Fruit fly (Drosophila melanogaster) whole organism: ENCODE data around the gene hll.

Source experiments
- CG8478 ChIP-seq: fragments of >200 bp; optimal IDR thresholded peaks from 2 replicates; lab custom pipeline; 2018; ENCODE audit warnings: inconsistent platforms
- Dll ChIP-seq: fragments of >200 bp; optimal IDR thresholded peaks from 2 replicates; lab custom pipeline; 2017
- EcR ChIP-seq, 2 experiments: fragments of >200 bp; optimal IDR thresholded peaks; 2 replicates each; lab custom pipeline; 2017; ENCODE audit warnings: missing biosample characterization in 2 of 2, missing genetic modification characterization in 2 of 2, missing genetic modification reagents in 2 of 2
- pan ChIP-seq: fragments of >200 bp; optimal IDR thresholded peaks from 2 replicates; lab custom pipeline; 2017
- psq ChIP-seq: fragments of >200 bp; optimal IDR thresholded peaks from 2 replicates; lab custom pipeline; 2017
- usp ChIP-seq: fragments of >200 bp; optimal IDR thresholded peaks from 2 replicates; lab custom pipeline; 2017; ENCODE audit warnings: missing biosample characterization, missing genetic modification characterization, mixed read lengths

hll gene

DNA sequence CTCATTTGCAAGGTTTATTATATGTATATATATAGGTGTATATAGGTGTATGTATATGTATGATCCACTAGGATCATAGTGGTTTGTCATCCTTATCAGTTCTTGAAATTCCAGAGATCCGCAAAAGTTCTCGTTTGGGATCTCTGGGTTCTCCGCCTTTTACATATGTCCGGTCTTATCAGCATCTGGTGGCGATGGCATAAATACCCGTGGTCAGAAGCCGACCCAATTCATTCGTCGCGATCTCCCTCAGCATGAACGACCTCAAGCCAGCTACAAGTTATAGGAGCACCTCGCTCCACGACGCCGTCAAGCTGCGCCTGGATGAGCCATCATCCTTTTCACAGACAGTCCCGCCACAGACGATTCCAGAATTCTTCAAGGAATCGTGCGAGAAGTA, at the start of gene hll:
Gene hll (plus strand): TSS at position 224 of the 400 bp plus-strand sequence.
- TF ChIP-seq pan (lab: Kevin White, UChicago) (no peak), Dll (lab: Kevin White, UChicago) (no peak), usp (no peak), CG8478 (no peak), EcR (GFP tag; optimal IDR thresholded peaks at IDR 0.05; lab: Kevin White, UChicago) (no peak), psq (lab: Kevin White, UChicago) (no peak)

DNA sequence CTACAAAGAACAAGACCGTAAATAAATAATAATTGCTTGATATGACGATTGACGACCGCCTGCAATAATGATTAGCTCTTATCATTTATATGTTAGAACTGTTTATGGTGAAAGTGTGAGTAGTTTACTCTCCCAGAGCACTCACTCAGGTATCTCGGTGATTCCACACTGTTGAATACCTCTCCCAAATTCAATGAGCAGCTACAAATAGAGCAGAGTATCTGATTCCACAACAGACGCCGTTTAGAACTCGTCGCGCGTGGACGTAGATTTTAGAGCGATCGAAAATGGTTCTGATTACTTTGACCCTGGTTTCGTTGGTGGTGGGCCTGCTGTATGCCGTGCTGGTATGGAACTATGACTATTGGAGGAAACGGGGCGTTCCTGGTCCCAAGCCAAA, 49.7 kb upstream of the hll start, which contains the start of gene Cyp28a5:
Gene Cyp28a5 (plus strand): TSS at position 230 of the 400 bp plus-strand sequence.
- no peak for TF ChIP-seq EcR (GFP tag; optimal IDR thresholded peaks at IDR 0.05; lab: Kevin White, UChicago)
- TF ChIP-seq pan (lab: Kevin White, UChicago): no peak
- no peak for TF ChIP-seq Dll (lab: Kevin White, UChicago)
- no peak for TF ChIP-seq usp
- no peak for TF ChIP-seq psq (lab: Kevin White, UChicago)
- no peak for TF ChIP-seq CG8478

DNA sequence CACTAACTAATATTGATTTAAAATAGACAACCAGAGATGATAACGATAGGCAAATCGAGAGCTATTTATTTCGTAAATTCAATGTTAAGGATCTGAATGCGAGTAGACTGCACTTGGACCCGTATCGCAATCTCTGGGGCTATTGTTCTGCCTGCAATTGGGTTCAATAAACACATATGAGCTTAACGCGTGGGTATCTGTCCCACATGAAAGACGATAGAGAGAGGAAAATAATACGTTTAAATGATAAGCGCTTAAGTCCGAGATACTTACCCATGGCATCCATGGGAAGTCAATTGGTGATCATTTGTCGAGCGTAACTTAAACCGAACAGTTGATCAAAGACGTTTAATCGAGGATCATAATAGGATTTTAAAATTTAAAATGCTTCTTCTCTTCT, 47.0 kb upstream of the hll start, which contains the start of gene NimC2:
Gene NimC2 (plus strand): TSS at position 301 of the 400 bp plus-strand sequence.
- TF ChIP-seq pan (lab: Kevin White, UChicago): no peak
- TF ChIP-seq psq (lab: Kevin White, UChicago): no peak
- no peak for TF ChIP-seq CG8478
- no peak for TF ChIP-seq usp
- no peak for TF ChIP-seq EcR (GFP tag; optimal IDR thresholded peaks at IDR 0.05; lab: Kevin White, UChicago)
- no peak for TF ChIP-seq Dll (lab: Kevin White, UChicago)

DNA sequence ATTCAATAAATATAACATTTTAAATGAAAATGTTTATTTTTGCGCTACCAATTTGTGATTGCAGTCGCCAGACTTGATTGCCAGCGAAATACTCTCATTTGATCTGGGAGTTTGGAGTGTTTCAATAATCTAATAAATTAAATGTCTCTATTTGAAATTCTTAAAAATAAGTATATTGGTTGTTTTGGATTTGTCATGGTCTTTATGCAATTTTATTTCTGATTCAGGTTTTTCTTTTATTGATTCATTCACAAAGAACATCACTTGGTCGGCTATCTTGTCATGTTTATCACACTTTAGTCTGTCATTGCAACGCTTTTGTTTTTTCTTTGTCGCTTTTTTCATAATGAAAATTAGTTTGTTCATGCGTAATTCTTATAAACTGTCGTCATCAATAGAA, 27.8 kb upstream of the hll start:
- TF ChIP-seq usp (no peak), EcR (GFP tag; optimal IDR thresholded peaks at IDR 0.05; lab: Kevin White, UChicago) (no peak), CG8478 (no peak), psq (lab: Kevin White, UChicago) (no peak), pan (lab: Kevin White, UChicago) (no peak), Dll (lab: Kevin White, UChicago) (no peak)

DNA sequence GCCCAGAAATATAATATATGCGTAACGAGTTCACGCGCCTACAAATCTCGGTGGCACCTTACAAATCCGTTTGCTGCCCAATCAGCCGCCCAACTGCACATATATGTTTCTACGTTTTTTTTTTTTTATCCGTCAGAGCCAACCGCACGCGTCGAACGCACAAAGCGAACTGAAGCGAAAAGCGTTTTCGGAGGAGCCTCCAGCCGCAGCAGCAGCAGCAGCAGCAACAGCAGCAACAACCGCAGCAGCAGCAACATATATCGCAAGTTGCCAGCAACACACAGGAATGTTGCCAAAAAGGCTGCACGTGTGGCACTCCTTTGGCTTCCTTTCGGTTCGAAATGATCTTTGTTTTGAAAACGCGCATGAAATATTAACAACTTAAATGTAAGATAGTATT, 25.7 kb upstream of the hll start, which contains the start of gene rk:
Gene rk (minus strand): TSS at position 171 of the 400 bp plus-strand sequence.
- no peak for TF ChIP-seq usp
- no peak for TF ChIP-seq psq (lab: Kevin White, UChicago)
- TF ChIP-seq CG8478: no peak
- TF ChIP-seq pan (lab: Kevin White, UChicago): no peak
- no peak for TF ChIP-seq EcR (GFP tag; optimal IDR thresholded peaks at IDR 0.05; lab: Kevin White, UChicago)
- TF ChIP-seq Dll (lab: Kevin White, UChicago): no peak

DNA sequence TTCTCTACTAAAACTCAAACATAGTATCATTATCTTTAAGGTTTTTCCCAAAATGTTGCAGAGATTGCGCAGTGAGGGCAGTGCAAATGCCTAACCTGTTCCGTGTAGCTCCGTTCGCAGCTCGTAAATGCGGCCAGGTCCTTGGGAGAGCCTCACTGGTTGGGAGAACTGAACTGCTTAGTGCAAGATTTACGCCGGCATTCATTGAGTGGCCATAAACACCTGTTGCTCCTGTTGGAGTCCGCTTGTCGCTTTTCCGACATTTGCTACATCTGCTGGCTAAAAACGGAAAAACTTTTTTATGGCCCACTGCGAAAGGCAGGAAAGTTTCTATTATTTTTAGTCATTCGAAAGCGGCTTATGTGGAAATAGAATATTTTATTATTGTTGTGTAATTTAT, 24.9 kb upstream of the hll start:
- TF ChIP-seq psq (lab: Kevin White, UChicago): no peak
- TF ChIP-seq EcR (GFP tag; optimal IDR thresholded peaks at IDR 0.05; lab: Kevin White, UChicago): no peak
- no peak for TF ChIP-seq Dll (lab: Kevin White, UChicago)
- TF ChIP-seq pan (lab: Kevin White, UChicago): no peak
- no peak for TF ChIP-seq usp
- no peak for TF ChIP-seq CG8478

DNA sequence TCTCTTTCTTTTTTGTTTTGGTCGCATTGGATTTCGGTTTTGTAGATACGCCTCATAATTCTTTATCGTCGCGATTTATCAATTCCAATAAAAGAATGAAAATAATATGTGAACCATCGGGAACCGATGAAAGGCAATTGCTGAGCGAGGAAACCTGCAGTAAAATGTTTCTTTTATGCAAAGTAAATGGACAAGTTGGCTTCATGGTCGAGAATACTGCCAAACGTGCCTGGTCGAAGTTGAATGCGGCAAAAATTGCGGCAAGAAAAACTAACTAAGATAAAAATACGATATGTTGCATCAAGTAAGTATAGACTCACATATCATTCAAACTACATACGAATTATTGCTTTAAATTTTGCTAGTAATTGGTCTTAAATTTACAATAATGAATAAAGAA, 19.0 kb upstream of the hll start, which contains the start of gene CG42692:
Gene CG42692 (plus strand): TSS at position 301 of the 400 bp plus-strand sequence.
- no peak for TF ChIP-seq CG8478
- TF ChIP-seq usp: no peak

DNA sequence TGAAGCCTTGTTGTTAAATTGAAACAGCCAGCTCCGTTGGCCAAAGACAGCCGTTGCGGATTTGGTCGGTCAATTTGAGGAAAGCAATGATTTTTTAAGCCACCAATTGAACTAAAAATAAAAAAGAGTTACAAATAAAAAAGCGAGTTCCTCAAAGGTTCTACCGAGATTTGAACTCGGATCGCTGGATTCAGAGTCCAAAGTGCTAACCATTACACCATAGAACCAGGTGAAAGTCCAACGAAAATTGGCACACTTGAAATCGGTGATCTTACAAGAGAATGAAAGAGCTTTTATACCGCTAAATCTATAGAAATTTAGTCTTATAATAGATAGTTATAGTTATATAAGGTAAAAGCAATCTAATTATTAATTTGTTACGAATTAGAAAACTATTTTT, 16.4 kb upstream of the hll start:
- TF ChIP-seq Dll (lab: Kevin White, UChicago) (no peak), psq (lab: Kevin White, UChicago) (no peak), usp (no peak), CG8478 (no peak), EcR (GFP tag; optimal IDR thresholded peaks at IDR 0.05; lab: Kevin White, UChicago) (no peak), pan (lab: Kevin White, UChicago) (no peak)

DNA sequence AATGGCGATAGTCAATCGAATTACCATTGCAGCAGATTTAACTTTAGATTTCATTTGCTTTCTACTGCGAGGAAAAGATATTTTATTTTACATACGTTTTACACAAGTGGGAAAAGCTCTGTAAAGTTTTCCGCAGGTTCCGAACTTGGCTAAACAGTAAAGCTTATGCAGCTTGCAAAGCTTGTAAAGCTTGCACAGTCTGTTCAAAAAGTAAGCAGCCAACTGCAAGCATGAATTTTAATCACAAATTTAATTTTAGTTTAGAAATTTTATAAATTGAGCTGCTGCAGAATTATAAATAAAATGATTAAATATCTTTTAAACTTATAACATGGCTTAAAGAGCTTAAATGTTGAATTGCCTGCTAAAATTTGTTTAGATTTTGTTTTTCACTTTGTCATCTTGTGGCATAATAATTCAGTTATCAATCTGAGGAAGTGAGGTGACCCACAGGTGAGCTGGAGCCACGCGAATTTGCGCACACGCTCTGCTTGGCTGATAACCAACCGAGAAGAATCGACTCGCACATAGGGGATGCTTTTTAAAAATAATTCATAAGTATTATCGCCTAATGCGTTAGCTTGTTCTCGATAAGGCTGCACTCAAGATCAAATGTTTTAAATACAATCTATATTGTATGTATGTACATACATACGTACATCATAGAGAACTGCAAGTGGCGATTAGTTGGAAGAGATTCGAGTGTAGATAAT, 15.1 kb upstream of the hll start:
- TF ChIP-seq CG8478 (no peak), pan (lab: Kevin White, UChicago) (no peak)

DNA sequence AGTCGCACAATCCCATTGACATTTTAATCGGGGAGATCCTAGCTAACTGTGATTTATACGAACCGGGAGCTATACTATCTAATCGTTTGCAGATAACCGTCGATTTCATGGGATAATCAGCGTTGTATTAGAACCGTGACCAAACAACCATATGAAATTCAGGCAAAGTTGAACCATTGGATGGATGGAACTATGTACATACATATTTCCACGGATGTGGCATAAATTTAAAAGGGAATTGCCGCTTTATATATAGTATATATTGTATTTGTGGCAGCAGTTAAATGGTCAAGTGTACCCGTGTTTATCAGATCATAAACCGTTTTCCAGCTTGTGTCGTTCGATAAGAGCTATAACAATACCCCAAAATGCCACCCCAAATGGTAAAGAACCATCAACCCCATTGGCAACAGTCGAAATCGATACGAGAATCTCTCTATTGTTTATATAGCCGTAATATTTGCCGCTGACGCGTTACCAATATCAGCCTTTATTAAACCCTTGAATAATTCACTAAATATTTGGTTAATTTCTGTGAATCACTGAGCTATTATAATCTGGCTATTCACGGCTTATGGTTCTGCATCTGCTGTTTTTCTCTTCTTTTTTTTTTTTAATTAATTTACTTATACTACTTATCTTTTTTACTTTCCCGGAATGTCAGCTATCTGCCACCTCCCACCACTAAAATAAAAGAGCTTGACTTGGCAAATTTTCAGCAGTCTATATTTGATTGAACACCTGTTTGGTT, 14.3 kb upstream of the hll start, which contains the start of gene bgm:
Gene bgm (plus strand): TSS at position 701 of the 751 bp plus-strand sequence.
- TF ChIP-seq CG8478: no peak
- TF ChIP-seq pan (lab: Kevin White, UChicago): no peak
- TF ChIP-seq usp: no peak
- no peak for TF ChIP-seq Dll (lab: Kevin White, UChicago)
- TF ChIP-seq psq (lab: Kevin White, UChicago): no peak
- TF ChIP-seq EcR (GFP tag; optimal IDR thresholded peaks at IDR 0.05; lab: Kevin White, UChicago): no peak

DNA sequence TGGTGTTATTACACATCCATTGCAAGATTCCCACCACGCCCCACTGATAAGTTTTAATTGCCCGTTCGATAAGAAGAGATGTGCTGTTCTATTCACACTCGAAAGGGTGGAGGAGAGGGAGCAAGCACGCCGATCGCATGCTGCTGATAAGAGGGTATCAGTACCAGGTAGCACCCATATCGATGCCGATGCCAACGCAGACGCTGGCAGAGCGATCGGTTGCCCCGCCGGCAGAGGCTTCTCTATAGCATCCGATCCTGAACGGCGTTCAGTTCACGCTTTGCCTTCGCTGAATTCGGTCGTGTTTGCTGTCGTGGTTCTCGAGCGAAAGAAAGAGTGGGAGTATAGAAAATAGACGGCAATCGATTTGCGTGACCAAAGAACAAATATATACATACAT, 13.3 kb upstream of the hll start:
- TF ChIP-seq psq (lab: Kevin White, UChicago) (no peak), usp (no peak), CG8478 (no peak), pan (lab: Kevin White, UChicago) (no peak), Dll (lab: Kevin White, UChicago) (no peak), EcR (GFP tag; optimal IDR thresholded peaks at IDR 0.05; lab: Kevin White, UChicago) (no peak)

DNA sequence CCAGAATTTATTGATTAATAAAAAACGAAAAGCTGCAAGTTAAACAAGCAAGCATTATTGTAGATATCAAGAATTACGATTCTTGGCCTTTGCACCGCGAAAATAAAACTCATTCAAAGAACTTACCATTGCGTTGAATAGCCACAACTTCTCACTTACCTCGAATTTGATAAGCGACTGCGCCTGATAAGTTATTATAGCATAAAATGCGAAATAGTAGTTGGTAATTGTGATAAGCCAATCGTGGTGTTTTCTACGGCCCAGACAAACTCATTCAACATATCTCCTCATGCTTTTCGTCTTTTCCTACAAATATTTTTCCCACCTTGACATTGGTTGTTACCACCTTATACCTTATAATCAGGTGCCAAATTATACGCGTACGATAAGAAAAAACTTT, 11.7 kb upstream of the hll start:
- no peak for TF ChIP-seq pan (lab: Kevin White, UChicago)
- TF ChIP-seq EcR (GFP tag; optimal IDR thresholded peaks at IDR 0.05; lab: Kevin White, UChicago): no peak
- no peak for TF ChIP-seq usp
- no peak for TF ChIP-seq Dll (lab: Kevin White, UChicago)
- TF ChIP-seq psq (lab: Kevin White, UChicago): no peak
- TF ChIP-seq CG8478: no peak
